Worm (Caenorhabditis elegans) whole organism, L2 larva: ENCODE results near the gene R07C12.3.

ENCODE experiments used
- C34F6.9 ChIP-seq: fragments of 150-350 bp; optimal IDR thresholded peaks from 2 replicates; lab custom pipeline; 2014; ENCODE audit warnings: missing biosample characterization, missing genetic modification characterization
- F13H6.1 ChIP-seq: sonication (generic microtip); optimal IDR thresholded peaks from 2 replicates; lab custom pipeline; 2016; ENCODE audit warnings: missing genetic modification characterization, missing compliant biosample characterization
- ZK546.5 ChIP-seq: sonication (generic microtip); optimal IDR thresholded peaks from 2 replicates; lab custom pipeline; 2017; ENCODE audit warnings: missing biosample characterization, missing genetic modification characterization
- alr-1 ChIP-seq: fragments of 150-350 bp; optimal IDR thresholded peaks from 2 replicates; lab custom pipeline; 2014; ENCODE audit warnings: missing biosample characterization, missing genetic modification characterization
- ama-1 ChIP-seq: fragments of 150-350 bp; optimal IDR thresholded peaks from 2 replicates; lab custom pipeline; 2018; ENCODE audit warnings: inconsistent platforms
- blmp-1 ChIP-seq: sonication (generic microtip); optimal IDR thresholded peaks from 2 replicates; lab custom pipeline; 2017; ENCODE audit warnings: missing genetic modification characterization, mild to moderate bottlenecking, missing compliant biosample characterization, antibody characterized with exemption, moderate library complexity; ENCODE audit not compliant: insufficient read depth
- ceh-16 ChIP-seq: fragments of 150-350 bp; optimal IDR thresholded peaks from 2 replicates; lab custom pipeline; 2014; ENCODE audit warnings: missing biosample characterization, missing genetic modification characterization
- ceh-82 ChIP-seq: fragments of 150-350 bp; optimal IDR thresholded peaks from 2 replicates; lab custom pipeline; 2014; ENCODE audit warnings: missing biosample characterization, missing genetic modification characterization
- crh-2 ChIP-seq: sonication (generic microtip); optimal IDR thresholded peaks from 2 replicates; lab custom pipeline; 2017; ENCODE audit warnings: missing biosample characterization, missing genetic modification characterization
- dmd-4 ChIP-seq: sonication (generic microtip); optimal IDR thresholded peaks from 2 replicates; lab custom pipeline; 2017; ENCODE audit warnings: missing biosample characterization, missing genetic modification characterization
- egl-27 ChIP-seq: sonication (generic microtip); optimal IDR thresholded peaks from 3 replicates; lab custom pipeline; 2017; ENCODE audit warnings: missing biosample characterization, missing genetic modification reagents, missing genetic modification characterization
- elt-1 ChIP-seq: fragments of 150-350 bp; optimal IDR thresholded peaks from 2 replicates; lab custom pipeline; 2014; ENCODE audit warnings: missing biosample characterization, missing genetic modification characterization
- elt-3 ChIP-seq: sonication (generic microtip); optimal IDR thresholded peaks from 2 replicates; lab custom pipeline; 2017; ENCODE audit warnings: missing biosample characterization, missing genetic modification characterization
- fos-1 ChIP-seq: fragments of 150-350 bp; optimal IDR thresholded peaks from 2 replicates; lab custom pipeline; 2014; ENCODE audit warnings: missing biosample characterization, missing genetic modification characterization
- gmeb-1 ChIP-seq: fragments of 150-350 bp; optimal IDR thresholded peaks from 2 replicates; lab custom pipeline; 2014; ENCODE audit warnings: missing biosample characterization, missing genetic modification characterization
- lin-11 ChIP-seq: fragments of 150-350 bp; sonication (generic microtip); optimal IDR thresholded peaks from 2 replicates; lab custom pipeline; 2014; ENCODE audit warnings: missing biosample characterization, missing genetic modification characterization, inconsistent platforms, mixed read lengths
- lin-13 ChIP-seq: fragments of 150-350 bp; optimal IDR thresholded peaks from 2 replicates; lab custom pipeline; 2014; ENCODE audit warnings: missing biosample characterization, missing genetic modification reagents, missing genetic modification characterization
- lin-39 ChIP-seq: fragments of 150-350 bp; optimal IDR thresholded peaks from 2 replicates; lab custom pipeline; 2014; ENCODE audit warnings: missing biosample characterization, missing genetic modification reagents, missing genetic modification characterization
- lsy-2 ChIP-seq, 2 experiments: fragments of 150-350 bp in 1 of 2; sonication (generic microtip) in 1 of 2; optimal IDR thresholded peaks; 2 replicates each; lab custom pipeline; 2014 to 2017; ENCODE audit warnings: missing biosample characterization in 2 of 2, missing genetic modification characterization in 2 of 2
- mab-5 ChIP-seq: fragments of 150-350 bp; optimal IDR thresholded peaks from 2 replicates; lab custom pipeline; 2014; ENCODE audit warnings: missing biosample characterization, missing genetic modification characterization
- mdl-1 ChIP-seq, 2 experiments: fragments of 150-350 bp in 1 of 2; sonication (generic microtip) in 1 of 2; optimal IDR thresholded peaks; 2 replicates each; lab custom pipeline; 2017; ENCODE audit warnings: missing biosample characterization in 2 of 2, missing genetic modification characterization in 2 of 2
- nhr-12 ChIP-seq: fragments of 150-350 bp; optimal IDR thresholded peaks from 2 replicates; lab custom pipeline; 2014; ENCODE audit warnings: missing biosample characterization, missing genetic modification characterization
- nhr-129 ChIP-seq: fragments of 150-350 bp; optimal IDR thresholded peaks from 2 replicates; lab custom pipeline; 2014; ENCODE audit warnings: missing biosample characterization, missing genetic modification characterization
- nhr-23 ChIP-seq: fragments of 150-350 bp; optimal IDR thresholded peaks from 2 replicates; lab custom pipeline; 2014; ENCODE audit warnings: missing biosample characterization, missing genetic modification reagents, missing genetic modification characterization
- nhr-25 ChIP-seq: fragments of 150-350 bp; sonication (generic microtip); optimal IDR thresholded peaks from 3 replicates; lab custom pipeline; 2014; ENCODE audit warnings: missing biosample characterization, missing genetic modification characterization
- nhr-6 ChIP-seq: fragments of 150-350 bp; optimal IDR thresholded peaks from 2 replicates; lab custom pipeline; 2014; ENCODE audit warnings: missing biosample characterization, missing genetic modification characterization
- nhr-77 ChIP-seq: fragments of 150-350 bp; optimal IDR thresholded peaks from 2 replicates; lab custom pipeline; 2014; ENCODE audit warnings: missing biosample characterization, missing genetic modification characterization
- sem-4 ChIP-seq: fragments of 150-350 bp; optimal IDR thresholded peaks from 2 replicates; lab custom pipeline; 2014; ENCODE audit warnings: missing biosample characterization, missing genetic modification reagents, missing genetic modification characterization
- skn-1 ChIP-seq: sonication (generic microtip); optimal IDR thresholded peaks from 2 replicates; lab custom pipeline; 2017; ENCODE audit warnings: missing biosample characterization, missing genetic modification characterization
- sma-3 ChIP-seq: sonication (generic microtip); optimal IDR thresholded peaks from 2 replicates; lab custom pipeline; 2016; ENCODE audit warnings: missing genetic modification reagents, missing genetic modification characterization, missing compliant biosample characterization
- sma-9 ChIP-seq, 2 experiments: fragments of 150-350 bp in 1 of 2; sonication (generic microtip) in 1 of 2; optimal IDR thresholded peaks; 2 replicates each; lab custom pipeline; 2014 to 2016; ENCODE audit warnings: missing genetic modification characterization in 2 of 2, mild to moderate bottlenecking in 1 of 2, missing biosample characterization in 1 of 2, missing compliant biosample characterization in 1 of 2, missing genetic modification reagents in 1 of 2, moderate library complexity in 1 of 2
- snpc-4 ChIP-seq: fragments of 150-350 bp; optimal IDR thresholded peaks from 2 replicates; lab custom pipeline; 2014; ENCODE audit warnings: missing biosample characterization, missing genetic modification characterization
- unc-39 ChIP-seq: fragments of 150-350 bp; optimal IDR thresholded peaks from 2 replicates; lab custom pipeline; 2014; ENCODE audit warnings: missing biosample characterization, missing genetic modification characterization
- unc-55 ChIP-seq: fragments of 150-350 bp; sonication (generic microtip); optimal IDR thresholded peaks from 3 replicates; lab custom pipeline; 2014; ENCODE audit warnings: missing biosample characterization, missing genetic modification reagents, missing genetic modification characterization
- unc-62 ChIP-seq: fragments of 150-350 bp; optimal IDR thresholded peaks from 2 replicates; lab custom pipeline; 2014; ENCODE audit warnings: missing biosample characterization, missing genetic modification reagents, missing genetic modification characterization
- ztf-1 ChIP-seq: fragments of 200-800 bp; sonication (Bioruptor generic); conservative IDR thresholded peaks from 2 replicates; pipeline ENCODE4 v1.3.6; 2022; ENCODE audit warnings: missing genetic modification characterization, missing compliant biosample characterization
- ztf-4 ChIP-seq: fragments of 150-350 bp; optimal IDR thresholded peaks from 2 replicates; lab custom pipeline; 2014; ENCODE audit warnings: missing biosample characterization, missing genetic modification characterization

The R07C12.3 gene

DNA sequence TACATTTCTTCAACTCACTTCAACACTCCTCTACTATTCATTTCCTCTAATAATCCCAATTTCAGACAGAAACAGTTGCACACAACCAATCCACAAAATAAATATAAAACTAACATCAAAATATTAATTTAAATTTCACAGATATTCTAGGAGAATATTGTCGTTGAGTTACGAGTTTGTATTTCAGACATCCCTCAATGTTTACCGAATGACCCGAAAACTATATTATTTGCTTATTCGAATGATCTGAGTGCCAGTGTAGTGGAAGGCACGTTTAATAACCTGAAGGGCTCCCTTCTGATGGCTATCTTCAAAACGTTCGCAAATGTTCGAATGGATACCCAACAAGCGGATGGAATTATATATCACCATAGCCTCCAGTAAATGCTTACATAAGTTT, at the start of gene R07C12.3:
R07C12.3 (plus strand) TSS at position 301 of the 400 bp plus-strand sequence.
- TF ChIP-seq elt-1 (no peak), alr-1 (tag; lab: Kevin White, UChicago) (no peak), ceh-16 (tag; lab: Kevin White, UChicago) (no peak), sem-4 (tag; lab: Kevin White, UChicago) (no peak), C34F6.9 (no peak), fos-1 (tag; lab: Kevin White, UChicago) (no peak), ztf-4 (no peak), ama-1 (no peak), ztf-1 (GFP tag; lab: Robert Waterston, UW) (no peak)

DNA sequence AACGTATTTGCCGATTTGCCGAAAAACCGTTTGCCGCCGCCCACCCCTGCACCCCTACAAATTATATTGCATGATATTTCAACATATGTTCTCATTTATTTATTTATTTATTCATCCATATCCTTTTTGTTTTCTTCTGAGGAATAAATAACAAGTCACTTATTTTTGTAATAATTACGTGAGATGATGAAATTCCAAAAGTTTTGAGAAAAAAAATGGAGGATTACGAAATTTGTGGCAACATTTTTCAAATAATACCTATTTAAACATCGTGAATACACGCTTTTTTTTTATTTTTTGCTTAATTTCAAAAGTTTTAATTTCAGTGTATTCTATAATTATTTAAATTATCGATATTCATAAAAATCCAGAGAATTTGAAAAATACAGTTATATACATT, 47.9 kb upstream of the R07C12.3 start:
- TF ChIP-seq ZK546.5 (tag; lab: Kevin White, UChicago) (no peak), nhr-129 (tag; lab: Kevin White, UChicago) (peak; percentile 26), nhr-77 (tag; lab: Kevin White, UChicago) (no peak), ceh-82 (no peak), F13H6.1 (no peak), egl-27 (tag; lab: Kevin White, UChicago) (no peak), unc-55 (no peak)

DNA sequence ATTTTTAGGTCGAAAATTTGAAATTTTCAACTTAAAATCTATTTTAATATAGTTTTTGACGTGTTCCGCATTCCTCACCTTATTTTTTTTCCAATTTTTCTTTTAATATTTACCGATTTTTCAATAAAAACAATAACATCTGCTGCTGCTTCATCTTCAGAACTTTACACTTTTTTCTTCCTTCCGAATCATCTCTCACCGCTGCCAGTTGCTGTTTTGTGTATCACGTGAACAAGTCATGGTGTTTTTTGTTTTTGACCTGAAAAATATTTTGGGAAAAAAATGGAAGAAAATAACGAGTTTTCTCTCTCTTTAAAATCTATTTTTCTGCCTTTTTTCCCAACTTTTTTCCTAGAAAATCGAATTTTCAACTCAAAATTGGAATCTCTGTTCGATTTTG, 45.1 kb upstream of the R07C12.3 start:
- no peak for TF ChIP-seq ztf-1 (GFP tag; lab: Robert Waterston, UW)
- no peak for TF ChIP-seq sma-9 (GFP tag; optimal IDR thresholded peaks at IDR 0.05; lab: Kevin White, UChicago)
- TF ChIP-seq sma-9 (tag; optimal IDR thresholded peaks at IDR 0.05; lab: Kevin White, UChicago): no peak
- TF ChIP-seq lsy-2 (tag; optimal IDR thresholded peaks at IDR 0.05; lab: Kevin White, UChicago): peak in 1 of 2 experiments; percentile 13
- no peak for TF ChIP-seq lin-39 (tag; lab: Kevin White, UChicago)
- no peak for TF ChIP-seq nhr-77 (tag; lab: Kevin White, UChicago)
- TF ChIP-seq gmeb-1 (tag; lab: Kevin White, UChicago): no peak
- TF ChIP-seq nhr-129 (tag; lab: Kevin White, UChicago): peak; percentile 10
- no peak for TF ChIP-seq ZK546.5 (tag; lab: Kevin White, UChicago)

DNA sequence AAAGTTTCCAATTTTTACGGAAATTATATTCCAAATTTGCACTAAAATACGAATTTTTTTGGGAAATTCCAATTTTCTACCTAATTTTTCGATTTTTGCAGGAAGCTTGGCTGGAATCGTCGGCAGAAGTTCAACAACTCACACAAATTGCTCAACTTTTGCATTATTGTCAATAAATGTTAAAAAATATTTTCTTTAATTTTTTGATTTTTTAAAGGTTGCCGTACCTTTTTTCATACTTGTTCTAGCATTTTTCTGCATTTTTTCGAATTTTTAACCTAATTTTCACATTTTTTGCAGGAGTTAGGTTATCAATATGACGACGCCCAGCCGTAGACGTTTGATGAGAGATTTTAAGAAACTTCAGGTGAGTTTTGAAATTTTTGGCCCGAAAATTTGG, 42.2 kb upstream of the R07C12.3 start, which contains the start of gene ubc-1:
ubc-1 (plus strand) TSS at position 301 of the 400 bp plus-strand sequence.
- TF ChIP-seq fos-1 (tag; lab: Kevin White, UChicago) (no peak), nhr-6 (tag; lab: Kevin White, UChicago) (no peak), unc-39 (tag; lab: Kevin White, UChicago) (no peak), lin-13 (GFP tag; lab: Kevin White, UChicago) (no peak), nhr-23 (tag; lab: Kevin White, UChicago) (no peak), nhr-12 (tag; lab: Kevin White, UChicago) (no peak)

DNA sequence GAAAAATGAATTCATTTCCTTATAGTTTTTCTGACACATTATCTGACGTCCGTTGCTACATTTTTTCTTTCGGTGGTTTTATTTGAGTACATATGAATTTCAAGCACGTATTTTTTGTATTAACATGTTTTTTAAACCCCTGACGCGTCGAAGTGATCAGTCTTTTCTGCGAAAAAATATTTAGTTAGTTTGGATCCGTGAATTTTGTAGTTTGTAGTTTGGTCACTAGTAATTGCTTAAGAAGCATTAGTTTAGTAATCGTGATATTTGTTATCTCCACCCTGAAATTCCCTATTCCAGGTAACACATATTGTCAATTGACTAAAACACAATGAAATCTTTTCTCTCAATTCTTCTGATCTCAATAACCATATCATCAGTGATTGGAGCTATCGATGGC, 36.1 kb upstream of the R07C12.3 start, which contains the start of gene C35B1.7:
C35B1.7 (plus strand) TSS at position 301 of the 400 bp plus-strand sequence.
- no peak for TF ChIP-seq skn-1 (tag; lab: Kevin White, UChicago)
- no peak for TF ChIP-seq elt-3 (tag; lab: Kevin White, UChicago)
- no peak for TF ChIP-seq dmd-4 (tag; lab: Kevin White, UChicago)
- no peak for TF ChIP-seq mdl-1 (tag; optimal IDR thresholded peaks at IDR 0.05; lab: Kevin White, UChicago)
- TF ChIP-seq sma-3 (GFP tag; lab: Kevin White, UChicago): no peak
- TF ChIP-seq elt-1: no peak

DNA sequence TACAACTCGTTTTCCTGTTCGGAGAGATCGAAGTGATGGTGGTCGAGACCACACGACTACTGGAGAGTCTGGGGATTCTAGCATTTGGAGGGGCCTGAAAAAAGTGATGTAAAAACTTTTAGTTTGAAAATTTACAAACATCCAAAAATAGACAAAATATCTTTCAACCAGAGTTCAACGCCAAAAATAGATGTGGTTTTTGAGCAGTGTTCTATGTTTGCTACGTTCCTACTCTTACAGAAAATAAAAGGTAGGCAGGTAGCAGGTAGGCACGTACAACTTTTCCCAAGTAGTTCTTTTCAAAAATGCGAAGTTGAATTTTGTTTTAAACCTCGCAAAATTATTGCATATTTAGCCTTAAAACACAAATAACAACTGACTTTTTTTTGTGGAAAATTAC, 32.5 kb upstream of the R07C12.3 start, which contains the start of gene F49F1.14:
F49F1.14 (minus strand) TSS at position 101 of the 400 bp plus-strand sequence.
- TF ChIP-seq blmp-1 (tag; lab: Kevin White, UChicago): no peak
- TF ChIP-seq, all 48 proteins: peak for 0

DNA sequence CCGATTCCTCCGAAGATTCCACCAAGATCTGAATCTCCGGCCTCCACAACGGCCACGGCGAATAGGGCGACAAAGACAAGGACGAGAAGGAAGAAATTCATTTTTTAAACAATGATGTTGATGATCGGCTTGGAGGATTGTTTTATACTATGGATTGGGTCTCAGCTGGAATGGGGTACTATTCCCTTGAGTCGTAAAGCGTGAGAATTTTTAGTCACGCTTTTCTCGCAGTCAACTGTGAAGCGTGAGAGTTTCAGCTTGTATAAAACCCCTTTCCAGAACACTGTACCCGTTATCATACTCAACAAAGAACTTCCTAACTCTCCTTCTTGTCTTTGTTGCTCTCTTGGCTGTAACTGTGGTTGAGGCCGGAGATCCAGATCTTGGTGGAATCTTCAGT, 30.4 kb upstream of the R07C12.3 start, which contains the start of gene F49F1.15:
F49F1.15 (minus strand) TSS at position 101 of the 400 bp plus-strand sequence.
- TF ChIP-seq C34F6.9: no peak
- no peak for TF ChIP-seq egl-27 (tag; lab: Kevin White, UChicago)
- no peak for TF ChIP-seq ama-1
- no peak for TF ChIP-seq crh-2
- TF ChIP-seq F13H6.1: no peak
- TF ChIP-seq unc-62 (GFP tag; lab: Kevin White, UChicago): no peak
- no peak for TF ChIP-seq ZK546.5 (tag; lab: Kevin White, UChicago)
- no peak for TF ChIP-seq mdl-1 (tag; optimal IDR thresholded peaks at IDR 0.05; lab: Kevin White, UChicago)
- no peak for TF ChIP-seq lsy-2 (tag; optimal IDR thresholded peaks at IDR 0.05; lab: Kevin White, UChicago)
- TF ChIP-seq nhr-23 (tag; lab: Kevin White, UChicago): no peak
- no peak for TF ChIP-seq ceh-82
- TF ChIP-seq ztf-4: no peak
- no peak for TF ChIP-seq mab-5 (tag; lab: Kevin White, UChicago)
- TF ChIP-seq lin-39 (tag; lab: Kevin White, UChicago): no peak
- no peak for TF ChIP-seq fos-1 (tag; lab: Kevin White, UChicago)
- TF ChIP-seq nhr-25: no peak
- TF ChIP-seq alr-1 (tag; lab: Kevin White, UChicago): no peak
- TF ChIP-seq lin-11: no peak
- TF ChIP-seq snpc-4 (tag; lab: Kevin White, UChicago): no peak
